Worm (Caenorhabditis elegans) whole organism, L1 larva: Measurements from ENCODE around the gene rabr-4.

Source experiments
- nhr-77 ChIP-seq: fragments of 150-350 bp; optimal IDR thresholded peaks from 2 replicates; lab custom pipeline; 2014; ENCODE audit warnings: missing biosample characterization, missing genetic modification characterization
- tbx-2 ChIP-seq: sonication (generic microtip); optimal IDR thresholded peaks from 2 replicates; lab custom pipeline; 2016; ENCODE audit warnings: missing genetic modification characterization, missing compliant biosample characterization

ce11 chrV:16237223-16237622 lies 42.5 kb downstream of the rabr-4 start, which contains the start of gene F21H7.5:
- no peak for TF ChIP-seq tbx-2 (tag; lab: Kevin White, UChicago)
- TF ChIP-seq nhr-77 (tag; lab: Kevin White, UChicago) = no peak
